Worm (Caenorhabditis elegans): Measurements from ENCODE around the gene ndua-5.

The ndua-5 gene

DNA sequence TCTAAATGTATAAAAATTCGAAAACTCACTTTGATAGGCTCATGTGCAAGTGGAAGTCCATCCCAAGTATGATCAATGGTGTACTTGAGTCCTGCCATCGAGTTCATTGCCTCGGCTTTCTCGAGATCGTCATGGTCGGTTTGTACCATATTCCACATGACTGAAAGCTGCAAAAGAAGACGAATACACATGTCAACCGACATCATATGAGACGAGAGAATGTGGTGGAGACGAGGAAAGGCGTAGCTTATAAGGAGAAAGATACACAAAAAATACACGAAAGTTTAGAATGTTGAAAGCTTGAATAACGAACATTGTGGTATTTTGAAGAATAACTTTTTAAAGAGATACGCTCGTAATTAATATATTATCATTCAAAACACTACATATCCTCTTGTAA, 11.9 kb downstream of the ndua-5 start, which contains the start of gene C33A12.3:
TSS of gene C33A12.3 (minus strand) at position 167 of the 400 bp plus-strand sequence.
- TF ChIP-seq crh-2 (tag; optimal IDR thresholded peaks at IDR 0.05) (no peak), nhr-129 (tag; optimal IDR thresholded peaks at IDR 0.05) (peak; percentile 13)

DNA sequence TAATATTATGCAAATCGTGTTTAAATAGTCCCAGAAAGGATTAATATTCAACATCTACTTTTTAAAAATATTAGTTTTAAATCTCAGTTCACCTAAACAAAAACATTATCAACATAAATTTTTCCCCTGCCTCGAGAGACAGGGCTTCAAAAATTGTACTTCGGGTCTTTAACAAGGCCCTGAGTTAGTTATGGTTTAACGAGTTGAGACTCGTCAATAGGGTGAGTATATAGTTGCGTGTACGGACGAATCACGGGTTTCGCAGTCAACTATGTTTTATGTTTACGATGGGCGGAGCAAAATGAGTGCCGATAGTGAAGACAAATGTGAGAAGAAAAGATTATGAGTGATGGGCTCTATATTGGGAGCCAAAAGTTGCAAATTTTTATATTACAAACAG, 13.1 kb downstream of the ndua-5 start:
- no peak for TF ChIP-seq ztf-11 (tag; optimal IDR thresholded peaks at IDR 0.05)
- peak; percentile 18 for TF ChIP-seq sma-9 (GFP tag; optimal IDR thresholded peaks at IDR 0.05)
- no peak for TF ChIP-seq sma-9 (tag; optimal IDR thresholded peaks at IDR 0.05)
- TF ChIP-seq dmd-4 (tag; optimal IDR thresholded peaks at IDR 0.05) = no peak
- TF ChIP-seq unc-39 (tag; optimal IDR thresholded peaks at IDR 0.05) = no peak

DNA sequence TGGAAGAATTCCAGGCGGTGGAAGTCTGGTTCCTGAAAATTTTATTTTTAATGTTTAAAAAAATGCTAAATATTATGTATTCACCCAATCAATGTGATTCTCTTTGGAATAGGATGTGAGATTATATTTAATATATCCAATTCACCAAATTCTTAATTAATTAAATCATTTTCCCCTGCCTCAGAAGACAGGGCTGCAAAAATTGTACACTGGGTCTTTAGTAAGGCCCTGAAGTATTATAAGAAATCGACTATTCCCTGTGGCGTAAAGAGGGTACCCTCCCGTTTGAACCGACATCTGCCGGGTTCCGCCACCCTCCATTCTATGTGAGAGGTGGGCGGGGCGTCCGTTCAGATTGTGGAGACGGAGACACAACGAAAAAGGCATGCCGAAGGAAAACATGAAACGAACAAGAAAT, 13.5 kb downstream of the ndua-5 start:
- TF ChIP-seq egl-27 (tag; optimal IDR thresholded peaks at IDR 0.05) = peak; percentile 67
- peak; percentile 70 for TF ChIP-seq lin-11 (tag; optimal IDR thresholded peaks at IDR 0.05)
- peak; percentile 62 for TF ChIP-seq sem-4 (tag; optimal IDR thresholded peaks at IDR 0.05)
- TF ChIP-seq nhr-11 (tag; optimal IDR thresholded peaks at IDR 0.05) = no peak
- TF ChIP-seq ceh-16 (tag; optimal IDR thresholded peaks at IDR 0.05) = peak; percentile 88
- peak; percentile 44 for TF ChIP-seq nhr-6 (tag; optimal IDR thresholded peaks at IDR 0.05)
- peak; percentile 87 for TF ChIP-seq sma-9 (GFP tag; optimal IDR thresholded peaks at IDR 0.05)
- TF ChIP-seq sma-9 (tag; optimal IDR thresholded peaks at IDR 0.05) = no peak
- TF ChIP-seq mbf-1 (tag; optimal IDR thresholded peaks at IDR 0.05) = no peak
- peak; percentile 86 for TF ChIP-seq nhr-21 (tag; optimal IDR thresholded peaks at IDR 0.05)
- TF ChIP-seq dmd-4 (tag; optimal IDR thresholded peaks at IDR 0.05) = no peak
- peak; percentile 85 for TF ChIP-seq crh-2 (tag; optimal IDR thresholded peaks at IDR 0.05)
- TF ChIP-seq skn-1 (tag; optimal IDR thresholded peaks at IDR 0.05) = no peak
- TF ChIP-seq alr-1 (tag; optimal IDR thresholded peaks at IDR 0.05) = no peak
- peak; percentile 99 for TF ChIP-seq snpc-4 (tag; optimal IDR thresholded peaks at IDR 0.05)
- no peak for TF ChIP-seq aly-2 (tag; optimal IDR thresholded peaks at IDR 0.05)
- TF ChIP-seq unc-39 (tag; optimal IDR thresholded peaks at IDR 0.05) = no peak
- peak; percentile 71 for TF ChIP-seq nhr-129 (tag; optimal IDR thresholded peaks at IDR 0.05)
- TF ChIP-seq unc-62 (GFP tag; optimal IDR thresholded peaks at IDR 0.05) = no peak
- TF ChIP-seq mab-5 (tag; optimal IDR thresholded peaks at IDR 0.05) = peak; percentile 10
- no peak for TF ChIP-seq nhr-12 (tag; optimal IDR thresholded peaks at IDR 0.05)
- peak; percentile 74 for TF ChIP-seq F13H6.1 (tag; optimal IDR thresholded peaks at IDR 0.05)
- no peak for TF ChIP-seq elt-3 (tag; optimal IDR thresholded peaks at IDR 0.05)
- peak; percentile 81 for TF ChIP-seq lin-13 (GFP tag; optimal IDR thresholded peaks at IDR 0.05)
- TF ChIP-seq mdl-1 (tag; optimal IDR thresholded peaks at IDR 0.05) = peak; percentile 60 to 68
- peak; percentile 47 for TF ChIP-seq zag-1 (tag; optimal IDR thresholded peaks at IDR 0.05)
- peak; percentile 91 for TF ChIP-seq ama-1 (optimal IDR thresholded peaks at IDR 0.05)
- peak; percentile 79 for TF ChIP-seq unc-55 (GFP tag; optimal IDR thresholded peaks at IDR 0.05)
- peak; percentile 38 for TF ChIP-seq R02D3.7 (tag; optimal IDR thresholded peaks at IDR 0.05)
- no peak for TF ChIP-seq nhr-10 (tag; optimal IDR thresholded peaks at IDR 0.05)
- peak; percentile 18 for TF ChIP-seq ZK546.5 (tag; optimal IDR thresholded peaks at IDR 0.05)
- peak; percentile 34 for TF ChIP-seq peb-1 (tag; optimal IDR thresholded peaks at IDR 0.05)
- peak; percentile 25 for TF ChIP-seq fos-1 (tag; optimal IDR thresholded peaks at IDR 0.05)
- peak; percentile 1 for TF ChIP-seq nhr-77 (tag; optimal IDR thresholded peaks at IDR 0.05)
- peak; percentile 64 for TF ChIP-seq gmeb-1 (tag; optimal IDR thresholded peaks at IDR 0.05)
- TF ChIP-seq lsy-2 (tag; optimal IDR thresholded peaks at IDR 0.05) = peak; percentile 62 to 85
- TF ChIP-seq ztf-4 (tag; optimal IDR thresholded peaks at IDR 0.05) = peak; percentile 66
- peak; percentile 81 for TF ChIP-seq nhr-25 (tag; optimal IDR thresholded peaks at IDR 0.05)
- TF ChIP-seq Y55F3AM.14 (GFP tag; optimal IDR thresholded peaks at IDR 0.05) = peak; percentile 35
- TF ChIP-seq blmp-1 (tag; optimal IDR thresholded peaks at IDR 0.05; ENCODE audit: insufficient read depth) = peak; percentile 33
- peak; percentile 18 for TF ChIP-seq ztf-11 (tag; optimal IDR thresholded peaks at IDR 0.05)
- no peak for TF ChIP-seq elt-1 (tag; optimal IDR thresholded peaks at IDR 0.05)
- TF ChIP-seq lin-39 (tag; optimal IDR thresholded peaks at IDR 0.05) = no peak
- TF ChIP-seq ceh-82 (tag; optimal IDR thresholded peaks at IDR 0.05) = no peak
- peak; percentile 59 for TF ChIP-seq C34F6.9 (tag; optimal IDR thresholded peaks at IDR 0.05)
- TF ChIP-seq nhr-23 (tag; optimal IDR thresholded peaks at IDR 0.05) = no peak
- TF ChIP-seq nhr-237 (tag; optimal IDR thresholded peaks at IDR 0.05) = no peak
- no peak for TF ChIP-seq ztf-1 (GFP tag; conservative IDR thresholded peaks at IDR 0.05)
- TF ChIP-seq sma-3 (GFP tag; optimal IDR thresholded peaks at IDR 0.05) = peak; percentile 78
